Fruit fly (Drosophila melanogaster) whole organism, wandering third instar larva: ENCODE results near the gene ics.

ENCODE experiments used
- Abd-B ChIP-seq: fragments of >200 bp; optimal IDR thresholded peaks from 2 replicates; lab custom pipeline; 2017; ENCODE audit warnings: missing biosample characterization, missing genetic modification characterization
- CG32264 ChIP-seq: fragments of 200-800 bp; sonication (Bioruptor generic); optimal IDR thresholded peaks from 2 replicates; lab custom pipeline; 2016; ENCODE audit warnings: missing biosample characterization, missing genetic modification characterization
- CrebA ChIP-seq: fragments of 200-800 bp; sonication (Bioruptor generic); optimal IDR thresholded peaks from 2 replicates; lab custom pipeline; 2016; ENCODE audit warnings: missing biosample characterization, mild to moderate bottlenecking, missing genetic modification characterization, borderline replicate concordance
- Dfd ChIP-seq: fragments of >200 bp; optimal IDR thresholded peaks from 2 replicates; lab custom pipeline; 2017; ENCODE audit warnings: missing biosample characterization, missing genetic modification characterization
- GATAd ChIP-seq: sonication (Bioruptor generic); optimal IDR thresholded peaks from 2 replicates; lab custom pipeline; 2016; ENCODE audit warnings: missing biosample characterization, missing genetic modification characterization
- HLH106 ChIP-seq: fragments of 200-800 bp; optimal IDR thresholded peaks from 3 replicates; lab custom pipeline; 2019; ENCODE audit warnings: missing biosample characterization, mild to moderate bottlenecking, missing genetic modification characterization, moderate library complexity
- Hr78 ChIP-seq: fragments of >200 bp; optimal IDR thresholded peaks from 2 replicates; lab custom pipeline; 2017; ENCODE audit warnings: missing biosample characterization, missing genetic modification characterization
- Hr83 ChIP-seq: fragments of 200-300 bp; sonication (Bioruptor generic); optimal IDR thresholded peaks from 2 replicates; lab custom pipeline; 2016; ENCODE audit warnings: missing biosample characterization, mild to moderate bottlenecking, missing genetic modification characterization, moderate library complexity; ENCODE audit not compliant: poor library complexity, severe bottlenecking
- Jra ChIP-seq: sonication (Bioruptor generic); optimal IDR thresholded peaks from 2 replicates; lab custom pipeline; 2016; ENCODE audit warnings: missing biosample characterization, missing genetic modification characterization
- OdsH ChIP-seq: fragments of 200-800 bp; sonication (Bioruptor generic); optimal IDR thresholded peaks from 2 replicates; lab custom pipeline; 2016; ENCODE audit warnings: missing biosample characterization, mild to moderate bottlenecking, missing genetic modification characterization
- Rel ChIP-seq, 2 experiments: fragments of 200-800 bp; sonication (Bioruptor generic) in 1 of 2; optimal IDR thresholded peaks; 2 replicates in 1 of 2; 3 replicates in 1 of 2; lab custom pipeline; 2016 to 2019; ENCODE audit warnings: mild to moderate bottlenecking in 2 of 2, missing biosample characterization in 2 of 2, missing genetic modification characterization in 2 of 2, moderate library complexity in 1 of 2
- Sp1 ChIP-seq: fragments of 200-800 bp; sonication (Bioruptor generic); optimal IDR thresholded peaks from 3 replicates; lab custom pipeline; 2019; ENCODE audit warnings: missing biosample characterization, mild to moderate bottlenecking, missing genetic modification characterization, moderate library complexity
- Vsx2 ChIP-seq: fragments of 200-300, 225-300 bp; sonication (Bioruptor generic); optimal IDR thresholded peaks from 2 replicates; lab custom pipeline; 2018; ENCODE audit warnings: missing biosample characterization, missing genetic modification characterization; ENCODE audit not compliant: partially characterized antibody
- br ChIP-seq: fragments of 200-800 bp; sonication (Bioruptor generic); optimal IDR thresholded peaks from 2 replicates; lab custom pipeline; 2016; ENCODE audit warnings: missing biosample characterization, missing genetic modification characterization
- brk ChIP-seq: fragments of 200-800 bp; sonication (Bioruptor generic); optimal IDR thresholded peaks from 2 replicates; lab custom pipeline; 2016; ENCODE audit warnings: missing biosample characterization, mild to moderate bottlenecking, missing genetic modification characterization
- dl ChIP-seq, 2 experiments: fragments of 175-275, 200-275 bp in 1 of 2; fragments of 200-275 bp in 1 of 2; sonication (Bioruptor generic); optimal IDR thresholded peaks; lab custom pipeline; 2018; ENCODE audit warnings: mild to moderate bottlenecking in 2 of 2, missing biosample characterization in 2 of 2, missing genetic modification characterization in 2 of 2, moderate library complexity in 2 of 2; ENCODE audit not compliant: partially characterized antibody in 2 of 2, insufficient read depth in 1 of 2
- dmrt93B ChIP-seq: fragments of 200-800 bp; sonication (Bioruptor generic); optimal IDR thresholded peaks from 2 replicates; lab custom pipeline; 2018; ENCODE audit warnings: missing biosample characterization, mild to moderate bottlenecking, missing genetic modification characterization
- dsf ChIP-seq: sonication (Bioruptor generic); optimal IDR thresholded peaks from 2 replicates; lab custom pipeline; 2016; ENCODE audit warnings: missing biosample characterization, missing genetic modification characterization, borderline replicate concordance
- ey ChIP-seq: fragments of 200-800 bp; sonication (Bioruptor generic); optimal IDR thresholded peaks from 2 replicates; lab custom pipeline; 2016; ENCODE audit warnings: missing biosample characterization, missing genetic modification characterization
- foxo ChIP-seq, 2 experiments: fragments of 200-800 bp; sonication (Bioruptor generic); optimal IDR thresholded peaks; 2 replicates in 1 of 2; 3 replicates in 1 of 2; lab custom pipeline; 2016 to 2017; ENCODE audit warnings: missing biosample characterization in 2 of 2, missing genetic modification characterization in 2 of 2
- fru ChIP-seq: fragments of 200-800 bp; sonication (Bioruptor generic); optimal IDR thresholded peaks from 3 replicates; lab custom pipeline; 2016; ENCODE audit warnings: missing biosample characterization, mild to moderate bottlenecking, missing genetic modification characterization
- h ChIP-seq: fragments of 200-800 bp; sonication (Bioruptor generic); optimal IDR thresholded peaks from 3 replicates; lab custom pipeline; 2016; ENCODE audit warnings: missing biosample characterization, mild to moderate bottlenecking, missing genetic modification characterization
- jim ChIP-seq: fragments of 175-275, 200-325 bp; sonication (Bioruptor generic); optimal IDR thresholded peaks from 2 replicates; lab custom pipeline; 2016; ENCODE audit warnings: missing biosample characterization, mild to moderate bottlenecking, missing genetic modification characterization
- lola ChIP-seq: fragments of >200 bp; optimal IDR thresholded peaks from 2 replicates; lab custom pipeline; 2017; ENCODE audit warnings: missing biosample characterization, missing genetic modification characterization
- pan ChIP-seq: fragments of >200 bp; optimal IDR thresholded peaks from 2 replicates; lab custom pipeline; 2017
- psq ChIP-seq: fragments of 200-800 bp; sonication (Bioruptor generic); optimal IDR thresholded peaks from 3 replicates; lab custom pipeline; 2017; ENCODE audit warnings: missing biosample characterization, mild to moderate bottlenecking, missing genetic modification characterization, moderate library complexity
- rgr ChIP-seq: fragments of 200-800 bp; sonication (Bioruptor generic); optimal IDR thresholded peaks from 3 replicates; lab custom pipeline; 2016; ENCODE audit warnings: missing biosample characterization, mild to moderate bottlenecking, missing genetic modification characterization
- sage ChIP-seq: fragments of 200-800 bp; sonication (Bioruptor generic); optimal IDR thresholded peaks from 2 replicates; lab custom pipeline; 2016; ENCODE audit warnings: missing biosample characterization, mild to moderate bottlenecking, missing genetic modification characterization
- sv ChIP-seq: fragments of 200-800 bp; sonication (Bioruptor generic); optimal IDR thresholded peaks from 3 replicates; lab custom pipeline; 2016; ENCODE audit warnings: missing biosample characterization, missing genetic modification characterization
- tai ChIP-seq: sonication (Bioruptor generic); optimal IDR thresholded peaks from 2 replicates; lab custom pipeline; 2016; ENCODE audit warnings: missing biosample characterization, missing genetic modification characterization
- usp ChIP-seq: fragments of >200 bp; optimal IDR thresholded peaks from 2 replicates; lab custom pipeline; 2017; ENCODE audit warnings: missing biosample characterization, missing genetic modification characterization
- woc ChIP-seq: sonication (Bioruptor generic); optimal IDR thresholded peaks from 2 replicates; lab custom pipeline; 2016; ENCODE audit warnings: missing biosample characterization, mild to moderate bottlenecking, missing genetic modification characterization

Gene ics

DNA sequence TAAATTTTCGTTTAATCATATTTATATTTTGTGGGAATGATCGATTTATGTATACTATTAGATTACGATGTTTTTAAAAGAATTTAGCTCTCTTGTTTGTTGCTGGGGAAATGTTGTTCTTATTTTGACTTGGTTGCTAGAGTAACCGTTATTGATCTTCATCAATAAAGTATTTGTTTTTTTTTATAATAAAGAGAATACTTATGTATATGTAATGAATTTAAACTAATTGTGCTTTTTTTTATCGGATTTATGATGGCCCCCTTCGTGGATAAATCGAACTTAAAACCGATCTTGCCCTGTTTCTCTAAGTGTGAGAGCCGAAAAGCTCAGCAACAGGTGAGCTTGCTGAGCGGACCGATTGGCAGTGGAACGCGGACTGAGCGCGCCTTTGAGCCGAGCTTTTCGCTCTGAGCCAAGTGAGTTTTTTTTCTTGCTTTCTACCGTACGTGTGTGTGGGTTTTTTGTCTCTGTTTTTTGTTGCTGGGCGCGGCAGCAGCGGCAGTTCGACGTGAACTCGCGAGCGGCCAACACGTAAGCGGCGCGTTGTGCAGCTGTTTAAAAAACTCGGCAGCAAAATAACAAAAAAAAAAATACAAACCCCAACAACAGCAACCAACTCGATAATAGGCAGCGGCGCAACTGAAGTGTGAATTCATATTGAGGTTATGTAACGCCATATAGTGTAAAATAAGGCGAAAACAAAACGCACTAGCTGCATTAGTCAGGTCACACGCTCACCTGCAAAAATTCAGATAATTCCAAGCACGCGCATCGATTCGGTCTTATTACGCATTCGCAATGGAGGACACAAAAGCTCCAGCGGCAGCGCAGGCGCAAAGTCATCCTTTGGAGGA is 22.9 kb upstream of the ics start, which contains the start of gene CG18507:
Gene CG18507, plus strand, starts transcription at position 501 of the 857 bp plus-strand sequence.
- TF ChIP-seq HLH106 (tag; lab: Kevin White, UChicago) (peak; percentile 17), Hr83 (GFP tag; lab: Kevin White, UChicago) (no peak), OdsH (GFP tag; lab: Kevin White, UChicago) (no peak), dl (GFP tag; optimal IDR thresholded peaks at IDR 0.05; lab: Kevin White, UChicago; ENCODE audit: insufficient read depth in 1 of 2, partially characterized antibody in 2 of 2) (peak in 1 of 2 experiments; percentile 11), fru (no peak), foxo (GFP tag; optimal IDR thresholded peaks at IDR 0.05; lab: Kevin White, UChicago) (peak in 1 of 2 experiments; percentile 6), jim (peak; percentile 42), Vsx2 (GFP tag; lab: Kevin White, UChicago) (no peak), dmrt93B (GFP tag; lab: Kevin White, UChicago) (peak; percentile 13)

DNA sequence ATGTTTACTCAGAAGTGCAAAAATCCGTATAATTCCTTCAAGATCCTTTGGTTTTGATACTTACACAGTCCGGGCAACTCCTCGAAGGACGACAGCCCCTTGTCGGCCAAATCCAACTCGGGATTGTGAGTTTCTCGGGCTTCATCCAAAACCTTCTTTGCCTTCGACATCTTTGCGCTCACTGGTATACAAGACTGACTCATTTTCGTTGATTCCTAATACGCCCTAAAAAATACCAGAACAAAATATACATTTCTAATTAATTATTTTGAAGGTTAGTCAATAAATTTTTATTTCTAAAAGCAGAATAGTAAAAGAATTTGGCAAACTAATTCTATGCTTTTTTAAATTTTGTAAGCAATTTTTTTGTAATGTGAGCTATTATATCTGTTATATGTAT is 1.4 kb downstream of the ics start:
- peak; percentile 33 for TF ChIP-seq Jra (GFP tag; lab: Kevin White, UChicago)
- no peak for TF ChIP-seq ey

dm6 chr2L:13640502-13640949 is 1.9 kb downstream of the ics start:
- TF ChIP-seq sage (GFP tag; lab: Kevin White, UChicago) (peak; percentile 70), rgr (peak; percentile 3), Rel (GFP tag; optimal IDR thresholded peaks at IDR 0.05; lab: Kevin White, UChicago) (no peak), Rel (tag; optimal IDR thresholded peaks at IDR 0.05; lab: Kevin White, UChicago) (no peak), brk (GFP tag; lab: Kevin White, UChicago) (peak; percentile 56), CrebA (GFP tag; lab: Kevin White, UChicago) (peak; percentile 63), OdsH (GFP tag; lab: Kevin White, UChicago) (no peak)

DNA sequence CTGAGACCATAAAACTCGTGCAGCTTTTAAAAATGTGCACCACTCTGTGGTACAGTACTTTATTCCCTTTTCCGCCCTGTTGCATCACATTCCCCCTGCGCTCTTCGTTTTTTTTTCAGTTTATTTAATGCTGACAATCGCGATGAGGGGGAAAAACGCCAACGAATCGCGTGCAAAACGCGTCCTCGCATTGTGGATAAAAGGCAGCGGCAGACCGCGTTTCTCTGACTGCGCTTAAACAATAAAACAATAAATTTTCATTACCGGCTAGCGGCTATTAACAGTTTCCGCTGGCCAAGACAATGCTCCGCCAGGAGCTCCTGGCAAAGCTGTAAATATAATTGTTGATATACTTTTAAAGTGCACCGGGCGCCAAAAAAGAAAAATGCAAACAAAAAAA is 12.5 kb downstream of the ics start:
- no peak for TF ChIP-seq HLH106 (tag; lab: Kevin White, UChicago)
- TF ChIP-seq Jra (GFP tag; lab: Kevin White, UChicago), result no peak
- TF ChIP-seq GATAd (GFP tag; lab: Kevin White, UChicago), result no peak
- no peak for TF ChIP-seq Dfd (GFP tag; lab: Kevin White, UChicago)
- TF ChIP-seq Hr78 (GFP tag; lab: Kevin White, UChicago), result no peak
- no peak for TF ChIP-seq Sp1 (GFP tag; lab: Kevin White, UChicago)
- TF ChIP-seq br (GFP tag; lab: Kevin White, UChicago), result no peak
- no peak for TF ChIP-seq h
- TF ChIP-seq psq (GFP tag; lab: Kevin White, UChicago), result no peak

DNA sequence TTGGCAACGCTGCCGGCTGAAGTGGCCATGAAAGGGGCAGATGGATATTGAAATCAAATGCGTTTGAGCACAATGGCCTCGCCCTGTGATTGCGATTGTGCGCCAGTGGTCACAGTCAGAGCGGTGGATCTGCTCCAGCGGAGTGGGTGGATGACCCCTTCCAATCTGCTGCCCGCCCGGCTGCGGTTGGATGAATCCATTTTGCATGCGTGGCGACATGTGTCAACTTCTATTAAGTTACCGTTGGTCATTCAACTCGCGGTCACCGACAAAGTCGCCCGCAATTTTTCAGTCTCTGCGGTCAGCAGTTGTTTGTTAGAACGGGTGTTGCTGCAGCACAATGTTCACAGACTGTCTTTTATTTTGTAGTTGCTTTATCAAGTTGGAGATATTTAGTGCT is 26.8 kb downstream of the ics start:
- TF ChIP-seq CrebA (GFP tag; lab: Kevin White, UChicago) (no peak), dsf (GFP tag; lab: Kevin White, UChicago) (no peak), foxo (GFP tag; optimal IDR thresholded peaks at IDR 0.05; lab: Kevin White, UChicago) (no peak), woc (GFP tag; lab: Kevin White, UChicago) (no peak), br (GFP tag; lab: Kevin White, UChicago) (no peak), tai (no peak), fru (no peak), lola (no peak), rgr (no peak), Hr83 (GFP tag; lab: Kevin White, UChicago) (no peak), dl (GFP tag; optimal IDR thresholded peaks at IDR 0.05; lab: Kevin White, UChicago; ENCODE audit: insufficient read depth in 1 of 2, partially characterized antibody in 2 of 2) (no peak), CG32264 (GFP tag; lab: Kevin White, UChicago) (no peak), Hr78 (GFP tag; lab: Kevin White, UChicago) (no peak), Abd-B (GFP tag; lab: Kevin White, UChicago) (no peak), h (no peak), pan (no peak), brk (GFP tag; lab: Kevin White, UChicago) (no peak), sv (GFP tag; lab: Kevin White, UChicago) (no peak), usp (no peak)
